Worm (Caenorhabditis elegans) whole organism, L4 larva: ENCODE measurements around the gene erfa-3.

Experiments used
- ZK546.5 ChIP-seq, 2 experiments: sonication (generic microtip); optimal IDR thresholded peaks; 2 replicates each; lab custom pipeline; 2017; ENCODE audit warnings: missing biosample characterization in 2 of 2, missing genetic modification characterization in 2 of 2
- ceh-44 ChIP-seq: fragments of 200-800 bp; sonication (Bioruptor generic); IDR thresholded peaks from 2 replicates; pipeline ENCODE4 v1.3.6; 2022; ENCODE audit warnings: missing genetic modification reagents, missing genetic modification characterization, missing compliant biosample characterization
- dpl-1 ChIP-seq: fragments of 150-350 bp; optimal IDR thresholded peaks from 2 replicates; lab custom pipeline; 2014; ENCODE audit warnings: missing biosample characterization, missing genetic modification reagents, missing genetic modification characterization
- fos-1 ChIP-seq: fragments of 150-350 bp; optimal IDR thresholded peaks from 2 replicates; lab custom pipeline; 2014; ENCODE audit warnings: missing biosample characterization, missing genetic modification characterization
- nhr-41 ChIP-seq: fragments of 200-800 bp; sonication (Bioruptor generic); IDR thresholded peaks from 2 replicates; pipeline ENCODE4 v1.3.6; 2022; ENCODE audit warnings: missing genetic modification reagents, missing genetic modification characterization, missing compliant biosample characterization
- pqm-1 ChIP-seq: sonication (generic microtip); optimal IDR thresholded peaks from 2 replicates; lab custom pipeline; 2017; ENCODE audit warnings: missing biosample characterization, missing genetic modification characterization
- snpc-1.2 ChIP-seq: fragments of 200-800 bp; sonication (Bioruptor generic); IDR thresholded peaks from 2 replicates; pipeline ENCODE4 v1.3.6; 2022; ENCODE audit warnings: missing genetic modification reagents, missing genetic modification characterization, missing compliant biosample characterization
- unc-39 ChIP-seq: sonication (generic microtip); optimal IDR thresholded peaks from 2 replicates; lab custom pipeline; 2017; ENCODE audit warnings: missing biosample characterization, missing genetic modification characterization
- zfp-2 ChIP-seq: sonication (generic microtip); optimal IDR thresholded peaks from 2 replicates; lab custom pipeline; 2016; ENCODE audit warnings: mild to moderate bottlenecking, missing genetic modification characterization, missing compliant biosample characterization

DNA sequence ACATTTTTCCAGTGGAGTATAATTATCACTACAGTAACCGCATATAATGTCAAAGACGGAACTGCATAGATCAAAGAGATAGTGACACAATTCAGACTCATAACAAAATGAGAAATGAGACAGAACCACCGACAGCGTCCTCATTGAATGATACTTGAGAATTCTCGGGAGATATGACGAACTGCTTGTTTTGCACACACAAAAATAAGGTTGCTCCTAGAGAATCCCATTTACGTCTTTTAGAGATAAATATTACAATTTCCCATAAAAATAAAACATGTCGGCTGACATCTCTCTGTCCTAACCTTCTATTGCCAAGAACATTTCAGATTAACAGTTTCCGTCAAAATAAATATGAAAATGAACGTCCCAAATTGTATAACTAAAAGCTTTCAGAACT is 42.7 kb upstream of the erfa-3 start, which contains the start of gene srg-38:
- TF ChIP-seq zfp-2 = no peak
- TF ChIP-seq pqm-1 = no peak
- TF ChIP-seq fos-1 = no peak
- TF ChIP-seq snpc-1.2 (GFP tag; lab: Robert Waterston, UW) = no peak
- no peak for TF ChIP-seq nhr-41 (GFP tag; lab: Robert Waterston, UW)
- TF ChIP-seq ceh-44 (GFP tag; lab: Robert Waterston, UW) = no peak
- TF ChIP-seq ZK546.5 (tag; optimal IDR thresholded peaks at IDR 0.05; lab: Kevin White, UChicago) = no peak
- no peak for TF ChIP-seq unc-39 (tag; lab: Kevin White, UChicago)
- TF ChIP-seq dpl-1 = no peak
